Worm (Caenorhabditis elegans): Measurements from ENCODE around the gene irld-23.
"Not testable (repeated sequence)": the region's sequence is repeated elsewhere in the genome, so short reads cannot be mapped to it uniquely, and the experiment has no call there.

Gene irld-23

DNA sequence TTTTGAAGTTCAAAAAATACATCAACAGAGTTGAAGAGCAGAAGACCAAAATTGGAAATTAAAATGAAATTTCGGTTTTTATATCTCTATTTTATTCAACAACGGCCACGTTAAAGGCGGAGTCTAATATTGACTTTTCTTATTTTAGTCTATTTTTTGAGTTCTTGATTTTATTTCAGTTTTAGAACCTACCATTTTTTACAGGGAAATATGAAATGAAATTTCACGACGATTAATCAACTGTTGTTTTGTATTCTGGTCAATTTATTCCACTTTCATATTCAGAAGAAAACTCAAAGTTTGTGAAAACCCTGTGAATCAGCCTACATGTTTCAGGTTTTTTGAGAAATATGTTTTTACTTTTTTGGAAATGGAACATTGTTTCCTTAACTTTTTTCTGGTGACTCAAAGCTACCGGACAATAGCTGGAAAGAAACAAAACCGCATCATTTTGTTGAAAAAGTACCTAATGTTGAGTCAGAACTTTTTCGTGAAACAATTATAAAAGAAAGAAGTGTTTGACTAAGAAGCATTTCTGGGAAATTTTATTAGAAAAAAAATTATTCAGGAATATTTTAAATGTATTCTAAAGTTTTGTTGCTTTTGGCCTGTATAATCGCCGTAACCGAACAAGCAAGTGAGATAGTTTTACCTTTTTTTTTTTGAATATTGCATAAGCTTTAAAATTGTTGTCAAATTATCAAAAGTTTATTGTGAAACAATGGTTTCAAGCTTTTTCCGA, at the start of gene irld-23, which contains the start of gene C08A9.10:
Gene irld-23 (minus strand): TSS at position 51 of the 742 bp plus-strand sequence.
Gene C08A9.10 (plus strand): TSS at position 545 of the 742 bp plus-strand sequence.
- no peak for TF ChIP-seq hlh-1 (tag; optimal IDR thresholded peaks at IDR 0.05)
- TF ChIP-seq blmp-1 (tag; optimal IDR thresholded peaks at IDR 0.05): no peak
- no peak for TF ChIP-seq tbx-8 (GFP tag; optimal IDR thresholded peaks at IDR 0.05)
- TF ChIP-seq lin-32 (GFP tag; optimal IDR thresholded peaks at IDR 0.05): no peak
- no peak for TF ChIP-seq sptf-1 (tag; optimal IDR thresholded peaks at IDR 0.05)

ce11 chrX:17117359-17117758, 36.9 kb upstream of the irld-23 start, which contains the start of gene K09E3.2:
K09E3.2 (plus strand) TSS chrX:17117659.
- TF ChIP-seq nhr-12 (tag; optimal IDR thresholded peaks at IDR 0.05); cnd-1 (tag; optimal IDR thresholded peaks at IDR 0.05); unc-120 (tag; optimal IDR thresholded peaks at IDR 0.05; ENCODE audit: poor library complexity, severe bottlenecking): not testable (repeated sequence)

DNA sequence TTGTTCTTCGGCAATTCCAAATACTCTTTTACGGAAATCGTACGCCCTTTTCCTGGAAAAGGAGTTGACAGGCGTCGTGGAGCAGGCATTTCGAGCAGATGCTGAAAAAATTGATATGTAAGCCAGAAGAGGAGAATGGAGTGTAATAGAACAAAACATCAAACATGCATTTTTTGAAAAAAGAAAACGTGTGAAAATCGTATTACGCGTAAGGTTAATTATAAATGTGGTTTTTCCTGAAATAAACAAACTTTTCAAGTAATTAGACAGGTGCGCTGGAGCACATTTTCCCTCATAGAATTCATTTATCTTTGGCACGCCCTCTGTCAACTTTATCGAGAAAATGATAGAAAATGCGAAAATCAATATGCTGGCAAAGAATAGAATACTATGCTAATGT, 34.6 kb upstream of the irld-23 start, which contains the start of gene lido-6:
Gene lido-6 (minus strand): TSS at position 101 of the 400 bp plus-strand sequence.
- TF ChIP-seq drap-1 (GFP tag; optimal IDR thresholded peaks at IDR 0.05) (no peak), ztf-11 (tag; optimal IDR thresholded peaks at IDR 0.05) (no peak), nhr-2 (tag; optimal IDR thresholded peaks at IDR 0.05) (no peak), tbx-8 (GFP tag; optimal IDR thresholded peaks at IDR 0.05) (no peak), unc-62 (GFP tag; optimal IDR thresholded peaks at IDR 0.05) (no peak), snpc-4 (tag; optimal IDR thresholded peaks at IDR 0.05) (no peak), ceh-43 (GFP tag; optimal IDR thresholded peaks at IDR 0.05) (no peak), lsy-2 (tag; optimal IDR thresholded peaks at IDR 0.05) (no peak)

DNA sequence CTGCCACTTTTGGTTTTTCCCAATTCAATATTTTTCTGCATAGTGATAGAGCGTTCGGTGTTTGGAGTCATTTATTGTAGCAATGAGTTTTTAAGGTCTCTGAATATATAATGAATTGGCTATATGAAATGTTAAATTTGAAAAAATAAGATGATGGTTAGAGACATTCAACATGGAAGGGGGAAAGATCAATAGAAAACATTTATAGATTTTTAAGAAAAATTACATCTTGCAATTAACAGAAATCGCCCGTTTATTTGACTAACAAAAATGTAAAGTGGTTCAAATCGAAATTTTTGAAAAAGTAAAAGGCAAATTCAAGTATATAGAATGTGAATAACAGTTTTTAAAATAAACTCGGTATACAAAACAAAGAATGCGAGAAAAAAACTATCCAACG, 30.1 kb upstream of the irld-23 start, which contains the start of gene lido-5:
Gene lido-5 (minus strand): TSS at position 101 of the 400 bp plus-strand sequence.
- TF ChIP-seq ham-2 (GFP tag; optimal IDR thresholded peaks at IDR 0.05) (no peak), drap-1 (GFP tag; optimal IDR thresholded peaks at IDR 0.05) (no peak), unc-39 (tag; optimal IDR thresholded peaks at IDR 0.05) (no peak), snpc-4 (tag; optimal IDR thresholded peaks at IDR 0.05) (no peak), zip-8 (tag; optimal IDR thresholded peaks at IDR 0.05) (no peak), unc-62 (GFP tag; optimal IDR thresholded peaks at IDR 0.05) (no peak), elt-1 (tag; optimal IDR thresholded peaks at IDR 0.05; ENCODE audit: borderline replicate concordance, insufficient read depth) (no peak), nhr-12 (tag; optimal IDR thresholded peaks at IDR 0.05) (no peak), nhr-28 (tag; optimal IDR thresholded peaks at IDR 0.05) (no peak), nhr-2 (tag; optimal IDR thresholded peaks at IDR 0.05) (no peak), ceh-83 (GFP tag; optimal IDR thresholded peaks at IDR 0.05) (no peak), ceh-39 (tag; optimal IDR thresholded peaks at IDR 0.05) (no peak), ces-1 (GFP tag; optimal IDR thresholded peaks at IDR 0.05) (no peak)

ce11 chrX:17107670-17108069, 27.2 kb upstream of the irld-23 start, which contains the start of gene lido-4:
lido-4 (minus strand) TSS chrX:17107770.
- TF ChIP-seq ceh-83 (GFP tag; optimal IDR thresholded peaks at IDR 0.05) (no peak), bed-3 (GFP tag; optimal IDR thresholded peaks at IDR 0.05) (no peak), snpc-4 (tag; optimal IDR thresholded peaks at IDR 0.05) (no peak), unc-120 (tag; optimal IDR thresholded peaks at IDR 0.05; ENCODE audit: poor library complexity, severe bottlenecking) (no peak), unc-39 (tag; optimal IDR thresholded peaks at IDR 0.05) (no peak), mep-1 (tag; optimal IDR thresholded peaks at IDR 0.05) (no peak), lin-13 (tag; optimal IDR thresholded peaks at IDR 0.05) (no peak), lin-32 (GFP tag; optimal IDR thresholded peaks at IDR 0.05) (no peak), ceh-43 (GFP tag; optimal IDR thresholded peaks at IDR 0.05) (no peak), lsy-2 (tag; optimal IDR thresholded peaks at IDR 0.05) (no peak), ces-1 (GFP tag; optimal IDR thresholded peaks at IDR 0.05) (no peak), hlh-1 (tag; optimal IDR thresholded peaks at IDR 0.05) (no peak), nhr-12 (tag; optimal IDR thresholded peaks at IDR 0.05) (no peak), nhr-2 (tag; optimal IDR thresholded peaks at IDR 0.05) (no peak), nhr-237 (tag; optimal IDR thresholded peaks at IDR 0.05) (no peak), elt-1 (tag; optimal IDR thresholded peaks at IDR 0.05; ENCODE audit: borderline replicate concordance, insufficient read depth) (no peak), blmp-1 (tag; optimal IDR thresholded peaks at IDR 0.05) (no peak), ham-2 (GFP tag; optimal IDR thresholded peaks at IDR 0.05) (no peak), mls-2 (tag; optimal IDR thresholded peaks at IDR 0.05) (no peak), sem-2 (GFP tag; optimal IDR thresholded peaks at IDR 0.05) (no peak)
